Fruit fly (Drosophila melanogaster) whole organism, embryonic: Measurements from ENCODE around the gene osy.
A peak's percentile ranks its signal among the peaks of the same experiment; 100 is the strongest.

Experiments
- Aef1 ChIP-seq: fragments of 200-800 bp; sonication (Bioruptor generic); IDR thresholded peaks from 3 replicates; pipeline ENCODE4 v1.3.6; 2022; ENCODE audit warnings: missing biosample characterization, missing genetic modification characterization
- Asciz ChIP-seq: fragments of 200-800 bp; sonication (Bioruptor generic); optimal IDR thresholded peaks from 2 replicates; lab custom pipeline; 2017; ENCODE audit warnings: missing biosample characterization, mild to moderate bottlenecking, missing genetic modification characterization, missing genetic modification reagents
- B-H2 ChIP-seq: fragments of 200-800 bp; sonication (Bioruptor generic); optimal IDR thresholded peaks from 2 replicates; lab custom pipeline; 2018; ENCODE audit warnings: missing biosample characterization, mild to moderate bottlenecking, missing genetic modification characterization
- Bteb2 ChIP-seq: fragments of 200-800 bp; sonication (Bioruptor generic); optimal IDR thresholded peaks from 2 replicates; lab custom pipeline; 2016; ENCODE audit warnings: missing biosample characterization, missing genetic modification characterization
- CG1024 ChIP-seq: fragments of 200-800 bp; sonication (Bioruptor generic); IDR thresholded peaks from 2 replicates; pipeline ENCODE4 v1.3.6; 2022; ENCODE audit warnings: missing biosample characterization, missing genetic modification characterization
- CG11504 ChIP-seq: fragments of 200-800 bp; sonication (Bioruptor generic); optimal IDR thresholded peaks from 3 replicates; lab custom pipeline; 2019; ENCODE audit warnings: missing biosample characterization, mild to moderate bottlenecking, missing genetic modification characterization, moderate library complexity
- CG11695 ChIP-seq: fragments of 200-800 bp; sonication (Bioruptor generic); IDR thresholded peaks from 3 replicates; pipeline ENCODE4 v1.3.6; 2022; ENCODE audit warnings: missing biosample characterization, missing genetic modification characterization
- CG14050 ChIP-seq: fragments of 200-800 bp; sonication (Bioruptor generic); IDR thresholded peaks from 3 replicates; pipeline ENCODE4 v1.3.6; 2022; ENCODE audit warnings: missing biosample characterization, missing genetic modification characterization
- CG15269 ChIP-seq: fragments of 200-800 bp; sonication (Bioruptor generic); optimal IDR thresholded peaks from 2 replicates; lab custom pipeline; 2018; ENCODE audit warnings: missing biosample characterization, mild to moderate bottlenecking, missing genetic modification characterization, moderate library complexity
- CG17359 ChIP-seq: fragments of 200-800 bp; sonication (Bioruptor generic); optimal IDR thresholded peaks from 3 replicates; lab custom pipeline; 2018; ENCODE audit warnings: missing biosample characterization, mild to moderate bottlenecking, missing genetic modification characterization, moderate library complexity
- CG30403 ChIP-seq: fragments of 200-800 bp; sonication (Bioruptor generic); optimal IDR thresholded peaks from 3 replicates; lab custom pipeline; 2016; ENCODE audit warnings: missing biosample characterization, missing genetic modification characterization
- CG31441 ChIP-seq: fragments of 200-800 bp; sonication (Bioruptor generic); IDR thresholded peaks from 2 replicates; pipeline ENCODE4 v1.3.6; 2022; ENCODE audit warnings: missing biosample characterization, missing genetic modification characterization
- CG32772 ChIP-seq: fragments of 200-800 bp; sonication (Bioruptor generic); IDR thresholded peaks from 2 replicates; pipeline ENCODE4 v1.3.6; 2022; ENCODE audit warnings: missing biosample characterization, missing genetic modification characterization
- CG33557 ChIP-seq: fragments of 200-800 bp; sonication (Bioruptor generic); optimal IDR thresholded peaks from 2 replicates; lab custom pipeline; 2019; ENCODE audit warnings: missing biosample characterization, mild to moderate bottlenecking, missing genetic modification characterization, moderate library complexity
- CG4360 ChIP-seq: fragments of 200-800 bp; sonication (Bioruptor generic); IDR thresholded peaks from 2 replicates; pipeline ENCODE4 v1.3.6; 2022; ENCODE audit warnings: missing biosample characterization, missing genetic modification characterization
- CG4730 ChIP-seq: fragments of 200-800 bp; sonication (Bioruptor generic); IDR thresholded peaks from 2 replicates; pipeline ENCODE4 v1.3.6; 2022; ENCODE audit warnings: missing biosample characterization, missing genetic modification characterization
- CG8765 ChIP-seq: fragments of 200-800 bp; sonication (Bioruptor generic); IDR thresholded peaks from 2 replicates; pipeline ENCODE4 v1.3.6; 2022; ENCODE audit warnings: missing biosample characterization, missing genetic modification characterization
- Chrac-16 ChIP-seq: fragments of 200-800 bp; sonication (Bioruptor generic); optimal IDR thresholded peaks from 3 replicates; lab custom pipeline; 2016; ENCODE audit warnings: missing biosample characterization, missing genetic modification characterization
- Dek ChIP-seq: fragments of 200-800 bp; sonication (Bioruptor generic); optimal IDR thresholded peaks from 3 replicates; lab custom pipeline; 2019; ENCODE audit warnings: missing biosample characterization, mild to moderate bottlenecking, missing genetic modification characterization, moderate library complexity
- Dll ChIP-seq: fragments of 200-800 bp; sonication (Bioruptor generic); IDR thresholded peaks from 4 replicates; pipeline ENCODE4 v1.3.6; 2022; ENCODE audit warnings: missing biosample characterization, missing genetic modification characterization; ENCODE audit not compliant: partially characterized antibody
- Dref ChIP-seq: fragments of 200-800 bp; sonication (Bioruptor generic); IDR thresholded peaks from 2 replicates; pipeline ENCODE4 v1.3.6; 2022; ENCODE audit warnings: missing biosample characterization, missing genetic modification characterization
- ERR ChIP-seq: fragments of 200-800 bp; sonication (Bioruptor generic); optimal IDR thresholded peaks from 2 replicates; lab custom pipeline; 2016; ENCODE audit warnings: missing biosample characterization, missing genetic modification characterization
- Fer1 ChIP-seq: fragments of 200-800 bp; sonication (Bioruptor generic); optimal IDR thresholded peaks from 2 replicates; lab custom pipeline; 2017; ENCODE audit warnings: missing biosample characterization, mild to moderate bottlenecking, missing genetic modification characterization
- HLH3B ChIP-seq: fragments of 200-800 bp; sonication (Bioruptor generic); IDR thresholded peaks from 2 replicates; pipeline ENCODE4 v1.3.6; 2022; ENCODE audit warnings: missing biosample characterization, missing genetic modification characterization
- Mrtf ChIP-seq: fragments of 200-800 bp; sonication (Bioruptor generic); IDR thresholded peaks from 3 replicates; pipeline ENCODE4 v1.3.6; 2022; ENCODE audit warnings: missing biosample characterization, missing genetic modification characterization
- Nf-YA ChIP-seq: fragments of 200-800 bp; sonication (Bioruptor generic); IDR thresholded peaks from 2 replicates; pipeline ENCODE4 v1.3.6; 2022; ENCODE audit warnings: missing biosample characterization, missing genetic modification characterization
- Vsx1 ChIP-seq: fragments of 200-800 bp; sonication (Bioruptor generic); optimal IDR thresholded peaks from 2 replicates; lab custom pipeline; 2017; ENCODE audit warnings: missing biosample characterization, mild to moderate bottlenecking, missing genetic modification characterization, missing genetic modification reagents
- bcd ChIP-seq: fragments of 200-800 bp; sonication (Bioruptor generic); optimal IDR thresholded peaks from 2 replicates; lab custom pipeline; 2017; ENCODE audit warnings: missing biosample characterization, mild to moderate bottlenecking, missing genetic modification characterization
- btn ChIP-seq: fragments of 200-800 bp; sonication (Bioruptor generic); optimal IDR thresholded peaks from 2 replicates; lab custom pipeline; 2016; ENCODE audit warnings: missing biosample characterization, missing genetic modification characterization
- da ChIP-seq: fragments of 200-800 bp; sonication (Bioruptor generic); optimal IDR thresholded peaks from 2 replicates; lab custom pipeline; 2016; ENCODE audit warnings: missing biosample characterization, missing genetic modification characterization
- dati ChIP-seq: fragments of 200-800 bp; sonication (Bioruptor generic); IDR thresholded peaks from 2 replicates; pipeline ENCODE4 v1.3.6; 2022; ENCODE audit warnings: missing biosample characterization, missing genetic modification characterization
- ems ChIP-seq: fragments of 200-800 bp; sonication (Bioruptor generic); optimal IDR thresholded peaks from 3 replicates; lab custom pipeline; 2016; ENCODE audit warnings: missing biosample characterization, missing genetic modification characterization
- esg ChIP-seq: fragments of 200-800 bp; sonication (Bioruptor generic); conservative IDR thresholded peaks from 2 replicates; pipeline ENCODE4 v1.3.6; 2022; ENCODE audit warnings: missing biosample characterization, missing genetic modification characterization
- exex ChIP-seq: fragments of 200-800 bp; sonication (Bioruptor generic); optimal IDR thresholded peaks from 4 replicates; lab custom pipeline; 2018; ENCODE audit warnings: missing biosample characterization, mild to moderate bottlenecking, missing genetic modification characterization, moderate library complexity
- fd102C ChIP-seq: fragments of 200-800 bp; sonication (Bioruptor generic); optimal IDR thresholded peaks from 2 replicates; lab custom pipeline; 2018; ENCODE audit warnings: missing biosample characterization, mild to moderate bottlenecking, missing genetic modification characterization, moderate library complexity
- fu2 ChIP-seq: fragments of 200-800 bp; sonication (Bioruptor generic); optimal IDR thresholded peaks from 2 replicates; lab custom pipeline; 2016; ENCODE audit warnings: missing biosample characterization, missing genetic modification characterization
- gsb ChIP-seq: fragments of 200-800 bp; sonication (Bioruptor generic); IDR thresholded peaks from 2 replicates; pipeline ENCODE4 v1.3.6; 2022; ENCODE audit warnings: missing biosample characterization, missing genetic modification characterization
- gsb-n ChIP-seq: fragments of 200-800 bp; sonication (Bioruptor generic); optimal IDR thresholded peaks from 3 replicates; lab custom pipeline; 2018; ENCODE audit warnings: missing biosample characterization, mild to moderate bottlenecking, missing genetic modification characterization
- hth ChIP-seq: fragments of >200 bp; optimal IDR thresholded peaks from 2 replicates; lab custom pipeline; 2017; ENCODE audit warnings: inconsistent platforms
- lab ChIP-seq: fragments of 200-800 bp; sonication (Bioruptor generic); optimal IDR thresholded peaks from 3 replicates; lab custom pipeline; 2017; ENCODE audit warnings: missing biosample characterization, missing genetic modification characterization, mild to moderate bottlenecking, moderate library complexity, missing genetic modification reagents
- odd ChIP-seq: fragments of 200-800 bp; sonication (Bioruptor generic); optimal IDR thresholded peaks from 2 replicates; lab custom pipeline; 2017; ENCODE audit warnings: missing biosample characterization, mild to moderate bottlenecking, missing genetic modification characterization
- pzg ChIP-seq: fragments of 200-800 bp; sonication (Bioruptor generic); optimal IDR thresholded peaks from 3 replicates; lab custom pipeline; 2018; ENCODE audit warnings: missing biosample characterization, mild to moderate bottlenecking, missing genetic modification characterization, moderate library complexity
- repo ChIP-seq: fragments of 200-800 bp; sonication (Bioruptor generic); optimal IDR thresholded peaks from 2 replicates; lab custom pipeline; 2016; ENCODE audit warnings: missing biosample characterization, missing genetic modification characterization
- sens ChIP-seq: fragments of 200-800 bp; sonication (Bioruptor generic); peaks from one replicate; lab custom pipeline; 2016; ENCODE audit warnings: missing biosample characterization, missing genetic modification characterization
- sim ChIP-seq: fragments of 200-800 bp; sonication (Bioruptor generic); IDR thresholded peaks from 2 replicates; pipeline ENCODE4 v1.3.6; 2022; ENCODE audit warnings: missing biosample characterization, missing genetic modification characterization
- sima ChIP-seq: fragments of 200-800 bp; sonication (Bioruptor generic); optimal IDR thresholded peaks from 2 replicates; lab custom pipeline; 2016; ENCODE audit warnings: missing biosample characterization, missing genetic modification characterization
- so ChIP-seq: fragments of 200-800 bp; sonication (Bioruptor generic); IDR thresholded peaks from 3 replicates; pipeline ENCODE4 v1.3.6; 2022; ENCODE audit warnings: missing biosample characterization, missing genetic modification characterization
- tin ChIP-seq: fragments of 200-800 bp; sonication (Bioruptor generic); optimal IDR thresholded peaks from 3 replicates; lab custom pipeline; 2016; ENCODE audit warnings: missing biosample characterization, missing genetic modification characterization
- tio ChIP-seq: fragments of 200-800 bp; sonication (Bioruptor generic); optimal IDR thresholded peaks from 2 replicates; lab custom pipeline; 2017; ENCODE audit warnings: missing biosample characterization, missing genetic modification characterization, inconsistent platforms
- unpg ChIP-seq: fragments of 200-800 bp; sonication (Bioruptor generic); optimal IDR thresholded peaks from 3 replicates; lab custom pipeline; 2018; ENCODE audit warnings: missing biosample characterization, mild to moderate bottlenecking, missing genetic modification characterization, moderate library complexity
- wor ChIP-seq: fragments of 200-800 bp; sonication (Bioruptor generic); IDR thresholded peaks from 2 replicates; pipeline ENCODE4 v1.3.6; 2022; ENCODE audit warnings: missing biosample characterization, missing genetic modification characterization
- zfh2 ChIP-seq: fragments of 200-800 bp; sonication (Bioruptor generic); optimal IDR thresholded peaks from 2 replicates; lab custom pipeline; 2016; ENCODE audit warnings: missing biosample characterization, missing genetic modification characterization

osy gene

DNA sequence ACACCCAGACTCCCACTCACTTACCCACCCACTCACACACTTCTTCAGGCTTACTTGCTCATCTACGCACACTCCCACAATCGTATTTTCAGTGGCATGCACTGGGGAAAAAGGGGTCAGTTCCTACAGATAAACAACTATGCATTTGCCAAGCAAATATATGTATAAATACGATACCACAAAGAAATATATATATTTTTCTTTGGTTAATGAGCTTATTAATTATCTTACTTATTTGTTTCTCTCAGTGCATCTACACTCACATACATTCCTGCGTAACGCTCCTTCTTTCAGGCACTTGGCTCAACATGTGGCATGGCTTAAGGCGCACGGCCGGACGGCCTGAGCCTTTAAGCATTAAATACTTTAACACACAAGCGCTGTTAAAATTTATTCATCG lies 37.8 kb upstream of the osy start (continued):
- TF ChIP-seq B-H2 (GFP tag; lab: Kevin White, UChicago) (no peak), CG33557 (GFP tag; lab: Kevin White, UChicago) (no peak), pzg (GFP tag; lab: Kevin White, UChicago) (no peak), esg (GFP tag; lab: Robert Waterston, UW) (peak; percentile 54), CG32772 (peak; percentile 39; the same call in 1 of the 2 replicates), CG4360 (GFP tag; lab: Robert Waterston, UW) (no peak), exex (tag; lab: Kevin White, UChicago) (no peak), Vsx1 (GFP tag; lab: Kevin White, UChicago) (no peak), Nf-YA (GFP tag; lab: Robert Waterston, UW) (peak; percentile 37; the same call in 1 of the 2 replicates), Bteb2 (GFP tag; lab: Kevin White, UChicago) (no peak), sima (GFP tag; lab: Kevin White, UChicago) (no peak), Dref (no peak), tin (peak; percentile 25), hth (lab: Kevin White, UChicago) (no peak), bcd (GFP tag; lab: Kevin White, UChicago) (peak; percentile 56), Dll (GFP tag; lab: Robert Waterston, UW) (no peak), fd102C (no peak), fu2 (no peak), odd (GFP tag; lab: Kevin White, UChicago) (no peak), CG30403 (GFP tag; lab: Kevin White, UChicago) (peak; percentile 37), CG15269 (tag; lab: Kevin White, UChicago) (peak; percentile 63), CG17359 (tag; lab: Kevin White, UChicago) (peak; percentile 66), CG8765 (no peak), Chrac-16 (GFP tag; lab: Kevin White, UChicago) (peak; percentile 20), CG14050 (GFP tag; lab: Robert Waterston, UW) (peak; percentile 47; the same call in 1 of the 3 replicates), zfh2 (no peak), Fer1 (GFP tag; lab: Kevin White, UChicago) (peak; percentile 84), ems (GFP tag; lab: Kevin White, UChicago) (peak; percentile 21), Asciz (GFP tag; lab: Kevin White, UChicago) (peak; percentile 28), repo (GFP tag; lab: Kevin White, UChicago) (no peak), wor (GFP tag; lab: Robert Waterston, UW) (0 out of 2 replicates have a peak, but pooled peaks have one; percentile 14), CG31441 (GFP tag; lab: Robert Waterston, UW) (no peak), dati (GFP tag; lab: Robert Waterston, UW) (0 out of 2 replicates have a peak, but pooled peaks have one; percentile 38), sens (GFP tag; lab: Kevin White, UChicago) (no peak), Aef1 (peak; percentile 46; the same call in 2 of the 3 replicates), lab (GFP tag; lab: Kevin White, UChicago) (peak; percentile 89), HLH3B (GFP tag; lab: Robert Waterston, UW) (0 out of 2 replicates have a peak, but pooled peaks have one; percentile 49), ERR (GFP tag; lab: Kevin White, UChicago) (no peak), CG11695 (peak; percentile 38; the same call in 1 of the 3 replicates), CG4730 (GFP tag; lab: Robert Waterston, UW) (0 out of 2 replicates have a peak, but pooled peaks have one; percentile 29), CG1024 (no peak), unpg (no peak), CG11504 (peak; percentile 68), gsb (GFP tag; lab: Robert Waterston, UW) (no peak), gsb-n (no peak), btn (GFP tag; lab: Kevin White, UChicago) (no peak), Mrtf (GFP tag; lab: Robert Waterston, UW) (0 out of 3 replicates have a peak, but pooled peaks have one; percentile 53), Dek (no peak), sim (no peak), da (GFP tag; lab: Kevin White, UChicago) (no peak), so (GFP tag; lab: Robert Waterston, UW) (0 out of 3 replicates have a peak, but pooled peaks have one; percentile 43), tio (GFP tag; lab: Kevin White, UChicago) (peak; percentile 26)
